Worm (Caenorhabditis elegans) whole organism, L1 larva: ENCODE results near the gene hex-5.

ENCODE experiments used
- Y116A8C.19 ChIP-seq: sonication (generic microtip); optimal IDR thresholded peaks from 2 replicates; lab custom pipeline; 2016; ENCODE audit warnings: missing compliant biosample characterization, missing genetic modification characterization, borderline replicate concordance
- ama-1 ChIP-seq: fragments of 150-350 bp; optimal IDR thresholded peaks from 2 replicates; lab custom pipeline; 2014
- ceh-63 ChIP-seq: fragments of 200-800 bp; sonication (Bioruptor generic); optimal IDR thresholded peaks from 2 replicates; lab custom pipeline; 2018; ENCODE audit warnings: mild to moderate bottlenecking, missing genetic modification characterization, missing compliant biosample characterization
- ceh-8 ChIP-seq: fragments of 200-800 bp; sonication (Bioruptor generic); optimal IDR thresholded peaks from 2 replicates; lab custom pipeline; 2018; ENCODE audit warnings: mild to moderate bottlenecking, missing genetic modification characterization, moderate library complexity, missing compliant biosample characterization
- ceh-82 ChIP-seq, 3 experiments: fragments of 150-350 bp in 1 of 3; sonication (generic microtip) in 2 of 3; optimal IDR thresholded peaks; 2 replicates each; lab custom pipeline; 2014 to 2017; ENCODE audit warnings: missing biosample characterization in 3 of 3, missing genetic modification characterization in 3 of 3
- fkh-10 ChIP-seq: sonication (generic microtip); optimal IDR thresholded peaks from 2 replicates; lab custom pipeline; 2017; ENCODE audit warnings: missing biosample characterization, missing genetic modification reagents, missing genetic modification characterization
- lin-14 ChIP-seq: fragments of 200-800 bp; sonication (Bioruptor generic); optimal IDR thresholded peaks from 2 replicates; lab custom pipeline; 2018; ENCODE audit warnings: mild to moderate bottlenecking, missing genetic modification characterization, moderate library complexity, missing compliant biosample characterization
- lin-39 ChIP-seq: fragments of 150-350 bp; optimal IDR thresholded peaks from 2 replicates; lab custom pipeline; 2014; ENCODE audit warnings: missing biosample characterization, missing genetic modification reagents, missing genetic modification characterization
- nhr-28 ChIP-seq: fragments of 150-350 bp; optimal IDR thresholded peaks from 2 replicates; lab custom pipeline; 2014; ENCODE audit warnings: missing biosample characterization, missing genetic modification characterization
- nhr-76 ChIP-seq: sonication (generic microtip); optimal IDR thresholded peaks from 2 replicates; lab custom pipeline; 2017; ENCODE audit warnings: missing biosample characterization, missing genetic modification characterization
- pqm-1 ChIP-seq: sonication (generic microtip); optimal IDR thresholded peaks from 3 replicates; lab custom pipeline; 2017; ENCODE audit warnings: missing biosample characterization, missing genetic modification characterization
- snpc-4 ChIP-seq: fragments of 150-350 bp; optimal IDR thresholded peaks from 2 replicates; lab custom pipeline; 2014; ENCODE audit warnings: missing biosample characterization, missing genetic modification characterization
- tlp-1 ChIP-seq: fragments of 150-350 bp; optimal IDR thresholded peaks from 2 replicates; lab custom pipeline; 2014; ENCODE audit warnings: missing biosample characterization, missing genetic modification characterization
- unc-86 ChIP-seq: sonication (generic microtip); optimal IDR thresholded peaks from 2 replicates; lab custom pipeline; 2016; ENCODE audit warnings: missing genetic modification characterization, missing compliant biosample characterization

- no peak for TF ChIP-seq tlp-1 (tag; lab: Kevin White, UChicago)
- TF ChIP-seq nhr-76 (tag; lab: Kevin White, UChicago): no peak
- TF ChIP-seq fkh-10: no peak
- TF ChIP-seq ceh-63: no peak
- TF ChIP-seq ceh-82 (tag; optimal IDR thresholded peaks at IDR 0.05; lab: Kevin White, UChicago): no peak
- no peak for TF ChIP-seq pqm-1 (tag; lab: Kevin White, UChicago)
- no peak for TF ChIP-seq snpc-4 (tag; lab: Kevin White, UChicago)
- TF ChIP-seq ama-1 (lab: Kevin White, UChicago): no peak
- TF ChIP-seq nhr-28 (tag; lab: Kevin White, UChicago): no peak
- TF ChIP-seq unc-86 (tag; lab: Kevin White, UChicago): no peak
- TF ChIP-seq lin-14 (GFP tag; lab: Kevin White, UChicago): no peak
- no peak for TF ChIP-seq Y116A8C.19 (tag; lab: Kevin White, UChicago)
- no peak for TF ChIP-seq lin-39 (tag; lab: Kevin White, UChicago)
- no peak for TF ChIP-seq ceh-8
Observed at ce11 chrX:14885855-14886254, 19.2 kb downstream of the hex-5 start.
